Worm (Caenorhabditis elegans) whole organism, mixed stage, embryonic: ENCODE measurements around the gene F54D5.15.

Source experiments
- ces-1 ChIP-seq: fragments of 150-350 bp; optimal IDR thresholded peaks from 2 replicates; lab custom pipeline; 2014; ENCODE audit warnings: missing biosample characterization, missing genetic modification reagents, missing genetic modification characterization
- nhr-237 ChIP-seq: fragments of 150-350 bp; optimal IDR thresholded peaks from 2 replicates; lab custom pipeline; 2014; ENCODE audit warnings: missing biosample characterization, missing genetic modification characterization
- unc-62 ChIP-seq: fragments of 150-350 bp; optimal IDR thresholded peaks from 2 replicates; lab custom pipeline; 2014; ENCODE audit warnings: missing biosample characterization, missing genetic modification reagents, missing genetic modification characterization

DNA sequence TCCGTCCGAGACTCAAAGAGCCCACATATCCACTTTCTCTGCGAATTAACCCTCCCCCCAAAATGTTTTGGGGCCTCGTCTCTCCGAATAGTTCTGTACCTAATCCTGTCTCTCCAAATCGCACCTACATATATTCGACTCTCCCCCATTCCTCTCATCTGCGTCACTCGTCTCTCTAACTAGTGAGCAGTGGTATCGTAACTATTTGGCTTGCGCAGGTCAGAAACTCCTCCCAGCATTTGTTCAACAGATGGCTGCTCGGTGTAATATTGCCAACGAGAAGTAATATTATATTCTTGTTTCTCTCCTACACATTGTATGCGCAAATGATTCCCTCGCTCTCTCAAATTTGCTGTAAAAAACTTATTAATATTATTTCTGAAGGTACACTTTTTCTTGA lies 8.4 kb downstream of the F54D5.15 start, which contains the start of gene F54D5.24:
- no peak for TF ChIP-seq ces-1
- no peak for TF ChIP-seq nhr-237 (tag; lab: Kevin White, UChicago)
- no peak for TF ChIP-seq unc-62 (GFP tag; lab: Kevin White, UChicago)
